Worm (Caenorhabditis elegans) whole organism, young adult: Measurements from ENCODE around the gene ZC416.2.

Experiments
- B0336.3 ChIP-seq: fragments of 200-800 bp; sonication (Bioruptor generic); IDR thresholded peaks from 2 replicates; pipeline ENCODE4 v1.3.6; 2022; ENCODE audit warnings: missing genetic modification characterization, missing compliant biosample characterization
- C06A6.2 ChIP-seq: fragments of 200-800 bp; sonication (Bioruptor generic); conservative IDR thresholded peaks from 2 replicates; pipeline ENCODE4 v1.3.6; 2022; ENCODE audit warnings: missing genetic modification characterization, missing compliant biosample characterization
- F10E7.11 ChIP-seq: sonication (generic microtip); optimal IDR thresholded peaks from 2 replicates; lab custom pipeline; 2017; ENCODE audit warnings: mild to moderate bottlenecking, missing genetic modification characterization, moderate library complexity, missing compliant biosample characterization
- F22D6.2 ChIP-seq: sonication (generic microtip); optimal IDR thresholded peaks from 2 replicates; lab custom pipeline; 2016; ENCODE audit warnings: mild to moderate bottlenecking, missing genetic modification characterization, missing compliant biosample characterization
- F23B12.7 ChIP-seq: sonication (generic microtip); optimal IDR thresholded peaks from 2 replicates; lab custom pipeline; 2017; ENCODE audit warnings: missing genetic modification characterization, mild to moderate bottlenecking, missing compliant biosample characterization, antibody characterized with exemption, moderate library complexity; ENCODE audit not compliant: insufficient read depth
- F33H1.4 ChIP-seq: fragments of 200-800 bp; sonication (Bioruptor generic); IDR thresholded peaks from 2 replicates; pipeline ENCODE4 v1.3.6; 2022; ENCODE audit warnings: missing genetic modification reagents, missing genetic modification characterization, missing compliant biosample characterization
- F52B5.7 ChIP-seq: sonication (generic microtip); optimal IDR thresholded peaks from 2 replicates; lab custom pipeline; 2016; ENCODE audit warnings: mild to moderate bottlenecking, missing genetic modification characterization, missing compliant biosample characterization
- K11D2.4 ChIP-seq: fragments of 200-800 bp; sonication (Bioruptor generic); IDR thresholded peaks from 2 replicates; pipeline ENCODE4 v1.3.6; 2022; ENCODE audit warnings: missing genetic modification reagents, missing genetic modification characterization, missing compliant biosample characterization
- Y53G8AR.9 ChIP-seq: fragments of 200-800 bp; sonication (Bioruptor generic); conservative IDR thresholded peaks from 2 replicates; pipeline ENCODE4 v1.3.6; 2022; ENCODE audit warnings: missing genetic modification reagents, missing genetic modification characterization, missing compliant biosample characterization
- aptf-3 ChIP-seq: fragments of 200-800 bp; sonication (Bioruptor generic); IDR thresholded peaks from 2 replicates; pipeline ENCODE4 v1.3.6; 2022; ENCODE audit warnings: missing genetic modification characterization, missing compliant biosample characterization
- atf-7 ChIP-seq: sonication (generic microtip); optimal IDR thresholded peaks from 2 replicates; lab custom pipeline; 2017; ENCODE audit warnings: mild to moderate bottlenecking, missing genetic modification characterization, missing compliant biosample characterization
- attf-3 ChIP-seq: fragments of 200-800 bp; sonication (Bioruptor generic); conservative IDR thresholded peaks from 2 replicates; pipeline ENCODE4 v1.3.6; 2022; ENCODE audit warnings: missing genetic modification reagents, missing genetic modification characterization, missing compliant biosample characterization
- attf-6 ChIP-seq: fragments of 200-800 bp; sonication (Bioruptor generic); IDR thresholded peaks from 2 replicates; pipeline ENCODE4 v1.3.6; 2022; ENCODE audit warnings: missing genetic modification reagents, missing genetic modification characterization, missing compliant biosample characterization
- cebp-1 ChIP-seq, 2 experiments: fragments of 200-800 bp in 1 of 2; sonication (Bioruptor generic) in 1 of 2; sonication (generic microtip) in 1 of 2; IDR thresholded peaks in 1 of 2; optimal IDR thresholded peaks in 1 of 2; 2 replicates each; pipeline versions ENCODE4 v1.3.6 to Lab custom; 2017 to 2022; ENCODE audit warnings: missing compliant biosample characterization in 2 of 2, missing genetic modification characterization in 2 of 2, mild to moderate bottlenecking in 1 of 2, missing genetic modification reagents in 1 of 2, moderate library complexity in 1 of 2
- cebp-2 ChIP-seq: fragments of 200-800 bp; sonication (Bioruptor generic); IDR thresholded peaks from 2 replicates; pipeline ENCODE4 v1.3.6; 2022; ENCODE audit warnings: missing genetic modification characterization, missing compliant biosample characterization
- chd-7 ChIP-seq: sonication (generic microtip); optimal IDR thresholded peaks from 2 replicates; lab custom pipeline; 2016; ENCODE audit warnings: mild to moderate bottlenecking, missing genetic modification characterization, moderate library complexity, missing compliant biosample characterization
- dox-1 ChIP-seq: fragments of 200-800 bp; sonication (Bioruptor generic); IDR thresholded peaks from 2 replicates; pipeline ENCODE4 v1.3.6; 2022; ENCODE audit warnings: missing genetic modification reagents, missing genetic modification characterization, missing compliant biosample characterization
- dpl-1 ChIP-seq: fragments of 150-350 bp; optimal IDR thresholded peaks from 2 replicates; lab custom pipeline; 2014; ENCODE audit warnings: missing biosample characterization, missing genetic modification reagents, missing genetic modification characterization
- efl-1 ChIP-seq: fragments of 150-350 bp; optimal IDR thresholded peaks from 2 replicates; lab custom pipeline; 2014; ENCODE audit warnings: missing biosample characterization, missing genetic modification reagents, missing genetic modification characterization
- egl-44 ChIP-seq: fragments of 200-800 bp; sonication (Bioruptor generic); IDR thresholded peaks from 2 replicates; pipeline ENCODE4 v1.3.6; 2022; ENCODE audit warnings: missing genetic modification reagents, missing genetic modification characterization, missing compliant biosample characterization
- ekl-4 ChIP-seq: fragments of 200-800 bp; sonication (Bioruptor generic); IDR thresholded peaks from 2 replicates; pipeline ENCODE4 v1.3.6; 2022; ENCODE audit warnings: missing genetic modification reagents, missing genetic modification characterization, missing compliant biosample characterization
- ets-4 ChIP-seq: fragments of 200-800 bp; sonication (Bioruptor generic); optimal IDR thresholded peaks from 2 replicates; lab custom pipeline; 2018; ENCODE audit warnings: mild to moderate bottlenecking, missing genetic modification characterization, missing compliant biosample characterization
- hmg-1.2 ChIP-seq: fragments of 200-800 bp; sonication (Bioruptor generic); IDR thresholded peaks from 2 replicates; pipeline ENCODE4 v1.3.6; 2022; ENCODE audit warnings: missing genetic modification reagents, missing genetic modification characterization, missing compliant biosample characterization
- let-607 ChIP-seq, 2 experiments: fragments of 200-800 bp in 1 of 2; sonication (Bioruptor generic) in 1 of 2; sonication (generic microtip) in 1 of 2; optimal IDR thresholded peaks; 2 replicates each; lab custom pipeline; 2016 to 2018; ENCODE audit warnings: mild to moderate bottlenecking in 2 of 2, missing compliant biosample characterization in 2 of 2, missing genetic modification characterization in 2 of 2, moderate library complexity in 2 of 2, missing genotype in 1 of 2
- lin-40 ChIP-seq: sonication (generic microtip); optimal IDR thresholded peaks from 2 replicates; lab custom pipeline; 2016; ENCODE audit warnings: missing genetic modification characterization, mild to moderate bottlenecking, missing compliant biosample characterization, missing genotype, missing genetic modification reagents
- lir-1 ChIP-seq: fragments of 200-800 bp; sonication (Bioruptor generic); conservative IDR thresholded peaks from 2 replicates; pipeline ENCODE4 v1.3.6; 2022; ENCODE audit warnings: missing genetic modification reagents, missing genetic modification characterization, missing compliant biosample characterization
- madf-10 ChIP-seq: sonication (generic microtip); optimal IDR thresholded peaks from 2 replicates; lab custom pipeline; 2016; ENCODE audit warnings: mild to moderate bottlenecking, missing genetic modification characterization, missing compliant biosample characterization
- mcd-1 ChIP-seq: fragments of 200-800 bp; sonication (Bioruptor generic); IDR thresholded peaks from 2 replicates; pipeline ENCODE4 v1.3.6; 2022; ENCODE audit warnings: missing genetic modification reagents, missing genetic modification characterization, missing compliant biosample characterization
- nhr-120 ChIP-seq: fragments of 200-800 bp; sonication (Bioruptor generic); IDR thresholded peaks from 2 replicates; pipeline ENCODE4 v1.3.6; 2022; ENCODE audit warnings: missing genetic modification characterization, missing compliant biosample characterization
- nhr-80 ChIP-seq: sonication (generic microtip); optimal IDR thresholded peaks from 2 replicates; lab custom pipeline; 2016; ENCODE audit warnings: missing genetic modification characterization, missing compliant biosample characterization
- nhr-90 ChIP-seq: sonication (generic microtip); optimal IDR thresholded peaks from 2 replicates; lab custom pipeline; 2016; ENCODE audit warnings: missing genotype, mild to moderate bottlenecking, missing genetic modification characterization, missing compliant biosample characterization
- pha-4 ChIP-seq: fragments of 150-350 bp; sonication (generic microtip); optimal IDR thresholded peaks from 2 replicates; lab custom pipeline; 2014; ENCODE audit warnings: missing biosample characterization, missing genetic modification reagents, missing genetic modification characterization
- repo-1 ChIP-seq: sonication (generic microtip); optimal IDR thresholded peaks from 2 replicates; lab custom pipeline; 2017; ENCODE audit warnings: mild to moderate bottlenecking, missing genetic modification characterization, missing compliant biosample characterization
- snpc-4 ChIP-seq, 5 experiments: fragments of 150-350 bp in 1 of 5; sonication (generic microtip) in 4 of 5; optimal IDR thresholded peaks; 2 replicates each; lab custom pipeline; 2014 to 2018; ENCODE audit warnings: missing genetic modification characterization in 5 of 5, missing biosample characterization in 3 of 5, antibody characterized with exemption in 2 of 5, mild to moderate bottlenecking in 2 of 5, missing compliant biosample characterization in 2 of 5, missing genotype in 2 of 5, moderate library complexity in 2 of 5, missing genetic modification reagents in 1 of 5
- somi-1 ChIP-seq: fragments of 200-800 bp; sonication (Bioruptor generic); optimal IDR thresholded peaks from 2 replicates; lab custom pipeline; 2018; ENCODE audit warnings: mild to moderate bottlenecking, missing genetic modification characterization, missing compliant biosample characterization
- sptf-2 ChIP-seq: fragments of 200-800 bp; sonication (Bioruptor generic); optimal IDR thresholded peaks from 2 replicates; lab custom pipeline; 2018; ENCODE audit warnings: mild to moderate bottlenecking, missing genetic modification characterization, missing compliant biosample characterization
- tlf-1 ChIP-seq: fragments of 200-800 bp; sonication (Bioruptor generic); optimal IDR thresholded peaks from 2 replicates; lab custom pipeline; 2018; ENCODE audit warnings: mild to moderate bottlenecking, missing genetic modification characterization, missing compliant biosample characterization
- unc-130 ChIP-seq: sonication (generic microtip); optimal IDR thresholded peaks from 2 replicates; lab custom pipeline; 2016; ENCODE audit warnings: missing genetic modification reagents, missing genetic modification characterization, missing compliant biosample characterization
- xnd-1 ChIP-seq: sonication (generic microtip); optimal IDR thresholded peaks from 2 replicates; lab custom pipeline; 2016; ENCODE audit warnings: missing genotype, missing genetic modification reagents, missing genetic modification characterization, missing compliant biosample characterization
- zim-3 ChIP-seq: sonication (generic microtip); optimal IDR thresholded peaks from 2 replicates; lab custom pipeline; 2017; ENCODE audit warnings: mild to moderate bottlenecking, missing genetic modification characterization, moderate library complexity, missing compliant biosample characterization
- ztf-18 ChIP-seq: sonication (generic microtip); optimal IDR thresholded peaks from 2 replicates; lab custom pipeline; 2016; ENCODE audit warnings: missing genotype, mild to moderate bottlenecking, missing genetic modification characterization, missing compliant biosample characterization
- ztf-26 ChIP-seq: sonication (generic microtip); optimal IDR thresholded peaks from 2 replicates; lab custom pipeline; 2017; ENCODE audit warnings: missing genetic modification characterization, missing compliant biosample characterization

ZC416.2 gene

DNA sequence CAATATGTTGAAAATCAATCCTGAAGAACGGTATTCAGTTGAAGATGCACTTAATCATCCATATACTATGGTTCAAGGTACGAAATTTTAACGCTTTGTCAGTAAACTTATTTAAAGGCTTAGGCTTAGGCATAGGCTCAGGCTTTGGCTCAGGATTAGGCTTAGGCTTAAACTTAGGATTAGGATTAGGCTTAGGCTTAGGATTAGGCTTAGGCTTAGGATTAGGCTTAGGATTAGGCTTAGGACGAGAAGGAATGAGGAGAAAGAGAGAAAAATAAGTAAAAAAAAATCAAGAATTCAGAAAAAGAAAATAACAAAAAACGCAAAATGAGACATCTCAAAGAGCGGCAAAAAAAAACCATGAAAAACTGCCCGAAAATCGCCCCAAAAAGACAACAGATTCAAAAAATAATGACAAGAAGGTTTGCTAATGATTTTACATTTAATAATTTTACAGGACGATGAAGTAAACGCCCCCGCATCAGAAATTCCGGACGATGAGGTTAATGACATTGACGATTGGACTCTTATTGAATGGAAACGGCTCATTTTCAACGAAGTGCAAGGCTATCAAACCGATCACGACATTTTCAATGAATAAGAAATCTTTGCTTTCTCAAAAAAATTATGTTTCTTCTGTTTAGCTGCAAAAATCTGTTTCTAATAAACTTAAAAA, 24.7 kb upstream of the ZC416.2 start:
- TF ChIP-seq Y53G8AR.9 (GFP tag; lab: Robert Waterston, UW) = peak; percentile 31; the same call in 1 of the 2 replicates
- peak; percentile 44 for TF ChIP-seq tlf-1 (GFP tag; lab: Kevin White, UChicago)
- no peak for TF ChIP-seq lir-1
- TF ChIP-seq madf-10 (tag; lab: Kevin White, UChicago) = peak; percentile 1
- TF ChIP-seq nhr-80 = no peak
- TF ChIP-seq attf-3 = no peak
- TF ChIP-seq repo-1 (tag; lab: Kevin White, UChicago) = peak; percentile 68
- TF ChIP-seq cebp-1 (GFP tag; IDR thresholded peaks at IDR 0.05; lab: Robert Waterston, UW) = no peak
- peak; percentile 12 for TF ChIP-seq cebp-1 (tag; optimal IDR thresholded peaks at IDR 0.05; lab: Kevin White, UChicago)
- no peak for TF ChIP-seq attf-6
- TF ChIP-seq, all 124 proteins: peak for 5

DNA sequence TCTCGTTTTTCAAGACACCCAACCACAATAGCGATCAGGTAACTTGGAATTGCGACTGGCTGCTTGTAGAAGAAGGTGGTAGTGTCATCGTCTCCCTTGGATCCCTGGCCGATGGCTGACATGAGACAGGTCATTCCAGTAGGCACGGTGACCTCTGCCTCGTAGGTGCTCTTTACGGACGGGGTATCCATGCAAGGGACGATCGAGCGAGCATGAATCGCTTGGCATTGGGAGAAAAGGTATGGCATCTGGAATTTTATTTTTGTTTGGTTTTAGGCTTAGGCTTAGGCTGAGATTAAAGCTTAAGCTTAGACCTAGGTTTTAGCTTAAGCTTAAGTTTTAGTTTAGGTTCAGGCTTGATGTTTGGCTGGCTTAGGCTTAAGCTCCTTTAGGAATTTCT, 22.4 kb upstream of the ZC416.2 start:
- TF ChIP-seq somi-1 (GFP tag; lab: Kevin White, UChicago) (no peak), dox-1 (GFP tag; lab: Robert Waterston, UW) (no peak), ekl-4 (GFP tag; lab: Robert Waterston, UW) (no peak), unc-130 (GFP tag; lab: Kevin White, UChicago) (no peak), xnd-1 (tag; lab: Kevin White, UChicago) (no peak), attf-3 (no peak), ets-4 (no peak), mcd-1 (GFP tag; lab: Robert Waterston, UW) (no peak), F33H1.4 (GFP tag; lab: Robert Waterston, UW) (no peak)

DNA sequence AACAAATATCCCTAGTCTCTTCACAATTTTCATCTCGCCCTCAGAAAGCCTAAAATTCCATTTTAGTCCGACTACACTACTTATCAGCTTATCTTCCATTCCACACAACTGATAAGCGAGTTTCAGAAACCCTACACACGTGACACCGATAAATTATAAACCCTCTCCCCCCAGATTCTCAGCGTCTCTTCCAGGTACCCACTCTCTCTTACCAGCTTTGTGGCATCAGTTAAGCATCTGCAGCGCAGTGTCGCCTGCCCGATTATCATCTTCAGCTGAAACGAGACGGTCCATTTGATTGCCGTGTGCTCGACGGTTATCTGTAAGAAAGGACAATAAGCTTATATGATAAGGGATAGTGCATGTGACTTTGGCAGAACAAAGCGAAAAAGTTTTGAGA, 21.6 kb upstream of the ZC416.2 start:
- 0 out of 2 replicates have a peak, but pooled peaks have one; percentile 43 for TF ChIP-seq Y53G8AR.9 (GFP tag; lab: Robert Waterston, UW)
- TF ChIP-seq nhr-90 (tag; lab: Kevin White, UChicago) = peak; percentile 76
- no peak for TF ChIP-seq F52B5.7 (tag; lab: Kevin White, UChicago)
- TF ChIP-seq zim-3 (tag; lab: Kevin White, UChicago) = no peak
- TF ChIP-seq F22D6.2 (tag; lab: Kevin White, UChicago) = peak; percentile 47
- TF ChIP-seq nhr-80 = peak; percentile 95
- no peak for TF ChIP-seq cebp-1 (GFP tag; IDR thresholded peaks at IDR 0.05; lab: Robert Waterston, UW)
- peak; percentile 61 for TF ChIP-seq cebp-1 (tag; optimal IDR thresholded peaks at IDR 0.05; lab: Kevin White, UChicago)
- no peak for TF ChIP-seq dpl-1 (GFP tag; lab: Kevin White, UChicago)
- peak; percentile 44 for TF ChIP-seq sptf-2 (GFP tag; lab: Kevin White, UChicago)
- 0 out of 2 replicates have a peak, but pooled peaks have one; percentile 53 for TF ChIP-seq K11D2.4 (GFP tag; lab: Robert Waterston, UW)
- TF ChIP-seq efl-1 (GFP tag; lab: Kevin White, UChicago) = no peak
- peak; percentile 95 for TF ChIP-seq ets-4
- TF ChIP-seq snpc-4 (GFP tag; optimal IDR thresholded peaks at IDR 0.05; lab: Kevin White, UChicago) = no peak
- peak in 3 of 4 experiments; percentile 12 to 33 (median 32) for TF ChIP-seq snpc-4 (tag; optimal IDR thresholded peaks at IDR 0.05; lab: Kevin White, UChicago)
- peak; percentile 82 for TF ChIP-seq tlf-1 (GFP tag; lab: Kevin White, UChicago)
- peak; percentile 76 for TF ChIP-seq B0336.3 (GFP tag; lab: Robert Waterston, UW)
- TF ChIP-seq aptf-3 (GFP tag; lab: Robert Waterston, UW) = no peak
- peak; percentile 75 for TF ChIP-seq dox-1 (GFP tag; lab: Robert Waterston, UW)
- TF ChIP-seq egl-44 = peak; percentile 55; the same call in 1 of the 2 replicates
- no peak for TF ChIP-seq lir-1
- TF ChIP-seq ztf-26 (tag; lab: Kevin White, UChicago) = no peak
- TF ChIP-seq ztf-18 = no peak
- TF ChIP-seq atf-7 (tag; lab: Kevin White, UChicago) = peak; percentile 53
- no peak for TF ChIP-seq F23B12.7 (tag; lab: Kevin White, UChicago)
- 0 out of 2 replicates have a peak, but pooled peaks have one; percentile 12 for TF ChIP-seq C06A6.2 (GFP tag; lab: Robert Waterston, UW)
- TF ChIP-seq F10E7.11 = no peak
- TF ChIP-seq lin-40 = peak; percentile 23
- no peak for TF ChIP-seq cebp-2 (GFP tag; lab: Robert Waterston, UW)
- no peak for TF ChIP-seq somi-1 (GFP tag; lab: Kevin White, UChicago)
- TF ChIP-seq nhr-120 (GFP tag; lab: Robert Waterston, UW) = no peak
- TF ChIP-seq pha-4 (tag; lab: Kevin White, UChicago) = peak; percentile 52
- TF ChIP-seq let-607 (tag; optimal IDR thresholded peaks at IDR 0.05; lab: Kevin White, UChicago) = peak; percentile 74 to 82
- peak; percentile 40; the same call in 1 of the 2 replicates for TF ChIP-seq hmg-1.2 (GFP tag; lab: Robert Waterston, UW)
- peak; percentile 59 for TF ChIP-seq chd-7 (tag; lab: Kevin White, UChicago)
